Worm (Caenorhabditis elegans): Measurements from ENCODE around the gene K11C4.1.

The K11C4.1 gene

ce11 chrV:6882452-6882939, 14.3 kb upstream of the K11C4.1 start:
- TF ChIP-seq ces-1 (GFP tag; optimal IDR thresholded peaks at IDR 0.05) (peak; percentile 63), unc-120 (tag; optimal IDR thresholded peaks at IDR 0.05; ENCODE audit: poor library complexity, severe bottlenecking) (no peak)

DNA sequence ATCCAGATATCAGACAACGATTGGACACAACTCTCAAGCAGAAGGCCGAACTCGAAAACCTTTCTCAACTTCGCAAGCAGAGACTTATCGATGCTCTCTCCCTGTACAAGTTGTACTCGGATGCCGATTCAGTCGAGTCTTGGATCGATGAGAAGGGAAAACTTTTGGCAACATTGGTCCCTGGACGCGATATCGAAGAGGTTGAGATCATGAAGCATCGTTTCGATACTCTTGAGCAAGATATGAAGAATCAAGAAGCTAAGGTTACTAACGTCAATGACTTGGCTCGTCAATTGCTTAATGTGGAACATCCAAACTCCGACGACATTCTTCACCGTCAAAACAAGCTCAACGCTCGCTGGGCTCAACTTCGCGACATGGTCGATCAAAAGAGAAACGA, 11.7 kb upstream of the K11C4.1 start:
- TF ChIP-seq ham-2 (GFP tag; optimal IDR thresholded peaks at IDR 0.05) (no peak), mep-1 (tag; optimal IDR thresholded peaks at IDR 0.05) (no peak), zip-8 (tag; optimal IDR thresholded peaks at IDR 0.05) (no peak), hlh-1 (tag; optimal IDR thresholded peaks at IDR 0.05) (no peak), nhr-12 (tag; optimal IDR thresholded peaks at IDR 0.05) (no peak), flh-1 (GFP tag; optimal IDR thresholded peaks at IDR 0.05) (no peak), elt-1 (tag; optimal IDR thresholded peaks at IDR 0.05; ENCODE audit: borderline replicate concordance, insufficient read depth) (no peak), lsy-2 (tag; optimal IDR thresholded peaks at IDR 0.05) (no peak), ces-1 (GFP tag; optimal IDR thresholded peaks at IDR 0.05) (no peak), sem-2 (GFP tag; optimal IDR thresholded peaks at IDR 0.05) (no peak), mls-2 (tag; optimal IDR thresholded peaks at IDR 0.05) (no peak), mab-5 (tag; optimal IDR thresholded peaks at IDR 0.05) (no peak), snpc-4 (tag; optimal IDR thresholded peaks at IDR 0.05) (no peak), ztf-11 (tag; optimal IDR thresholded peaks at IDR 0.05) (no peak), sptf-1 (tag; optimal IDR thresholded peaks at IDR 0.05) (no peak), tbx-8 (GFP tag; optimal IDR thresholded peaks at IDR 0.05) (no peak)

DNA sequence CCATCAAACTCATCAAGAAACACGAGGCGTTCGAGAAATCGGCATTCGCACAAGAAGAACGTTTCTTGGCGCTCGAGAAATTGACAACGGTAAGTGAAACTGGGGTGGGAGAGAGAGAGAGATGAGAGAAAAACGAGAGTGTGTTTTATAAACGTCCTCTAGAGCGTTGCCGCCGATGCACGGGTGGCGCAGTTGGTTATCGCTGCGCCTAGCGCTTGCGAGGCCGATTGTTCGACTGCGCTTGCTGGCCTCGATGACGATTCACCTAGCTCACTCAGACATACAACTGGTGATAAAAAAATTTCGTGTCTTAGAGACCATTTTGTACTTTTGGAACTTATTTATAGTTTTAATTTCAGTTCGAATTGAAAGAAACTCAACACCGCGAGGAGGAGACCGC, 8.0 kb upstream of the K11C4.1 start:
- TF ChIP-seq sem-2 (GFP tag; optimal IDR thresholded peaks at IDR 0.05) (peak; percentile 68), elt-1 (tag; optimal IDR thresholded peaks at IDR 0.05; ENCODE audit: borderline replicate concordance, insufficient read depth) (no peak), unc-120 (tag; optimal IDR thresholded peaks at IDR 0.05; ENCODE audit: poor library complexity, severe bottlenecking) (peak; percentile 68), M03D4.4 (tag; optimal IDR thresholded peaks at IDR 0.05) (peak; percentile 86), bed-3 (GFP tag; optimal IDR thresholded peaks at IDR 0.05) (peak; percentile 78), blmp-1 (tag; optimal IDR thresholded peaks at IDR 0.05) (no peak), ztf-11 (tag; optimal IDR thresholded peaks at IDR 0.05) (peak; percentile 30), drap-1 (GFP tag; optimal IDR thresholded peaks at IDR 0.05) (peak; percentile 90), ceh-43 (GFP tag; optimal IDR thresholded peaks at IDR 0.05) (peak; percentile 78), elt-3 (tag; optimal IDR thresholded peaks at IDR 0.05) (no peak), mls-2 (tag; optimal IDR thresholded peaks at IDR 0.05) (peak; percentile 89), mab-5 (tag; optimal IDR thresholded peaks at IDR 0.05) (no peak), nhr-12 (tag; optimal IDR thresholded peaks at IDR 0.05) (no peak), nhr-28 (tag; optimal IDR thresholded peaks at IDR 0.05) (no peak), mep-1 (tag; optimal IDR thresholded peaks at IDR 0.05) (no peak), lsy-2 (tag; optimal IDR thresholded peaks at IDR 0.05) (peak; percentile 48), lin-32 (GFP tag; optimal IDR thresholded peaks at IDR 0.05) (peak; percentile 18), ces-1 (GFP tag; optimal IDR thresholded peaks at IDR 0.05) (no peak), ham-2 (GFP tag; optimal IDR thresholded peaks at IDR 0.05) (peak; percentile 93), nhr-237 (tag; optimal IDR thresholded peaks at IDR 0.05) (peak; percentile 37), snpc-4 (tag; optimal IDR thresholded peaks at IDR 0.05) (no peak), ceh-83 (GFP tag; optimal IDR thresholded peaks at IDR 0.05) (peak; percentile 95), pha-4 (tag; optimal IDR thresholded peaks at IDR 0.05) (peak; percentile 63), cnd-1 (tag; optimal IDR thresholded peaks at IDR 0.05) (peak; percentile 80), flh-1 (GFP tag; optimal IDR thresholded peaks at IDR 0.05) (peak; percentile 58), ceh-39 (tag; optimal IDR thresholded peaks at IDR 0.05) (no peak), nhr-2 (tag; optimal IDR thresholded peaks at IDR 0.05) (no peak), unc-62 (GFP tag; optimal IDR thresholded peaks at IDR 0.05) (peak; percentile 12), lin-13 (tag; optimal IDR thresholded peaks at IDR 0.05) (no peak), hlh-1 (tag; optimal IDR thresholded peaks at IDR 0.05) (no peak), unc-39 (tag; optimal IDR thresholded peaks at IDR 0.05) (no peak), zip-8 (tag; optimal IDR thresholded peaks at IDR 0.05) (no peak), sptf-1 (tag; optimal IDR thresholded peaks at IDR 0.05) (peak; percentile 94), tbx-8 (GFP tag; optimal IDR thresholded peaks at IDR 0.05) (peak; percentile 31), nhr-76 (tag; optimal IDR thresholded peaks at IDR 0.05) (no peak)

DNA sequence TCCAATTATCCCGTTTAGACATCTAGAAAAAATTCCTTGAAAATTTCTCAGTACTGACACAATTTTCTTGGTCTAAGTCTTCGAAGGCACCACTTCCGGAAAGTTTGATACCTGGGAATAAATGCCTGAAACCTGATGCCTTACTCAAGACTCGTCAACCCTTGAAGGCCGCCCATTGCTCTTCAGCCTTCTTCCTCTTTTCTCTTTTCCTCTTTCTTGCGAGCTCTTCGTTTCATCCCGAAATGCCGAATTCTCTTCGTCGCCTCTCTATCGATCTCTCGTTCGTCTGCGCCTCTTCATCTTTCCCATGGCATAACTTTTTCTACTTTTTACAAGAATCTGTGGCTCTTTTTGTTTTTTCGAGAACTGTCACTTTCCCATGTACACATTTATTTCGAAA, 3.1 kb upstream of the K11C4.1 start:
- TF ChIP-seq lin-32 (GFP tag; optimal IDR thresholded peaks at IDR 0.05) (no peak), ceh-43 (GFP tag; optimal IDR thresholded peaks at IDR 0.05) (no peak), nhr-76 (tag; optimal IDR thresholded peaks at IDR 0.05) (no peak), snpc-4 (tag; optimal IDR thresholded peaks at IDR 0.05) (no peak), lsy-2 (tag; optimal IDR thresholded peaks at IDR 0.05) (no peak), bed-3 (GFP tag; optimal IDR thresholded peaks at IDR 0.05) (no peak), drap-1 (GFP tag; optimal IDR thresholded peaks at IDR 0.05) (no peak), blmp-1 (tag; optimal IDR thresholded peaks at IDR 0.05) (no peak), ces-1 (GFP tag; optimal IDR thresholded peaks at IDR 0.05) (peak; percentile 23), elt-3 (tag; optimal IDR thresholded peaks at IDR 0.05) (no peak), nhr-28 (tag; optimal IDR thresholded peaks at IDR 0.05) (no peak), unc-120 (tag; optimal IDR thresholded peaks at IDR 0.05; ENCODE audit: poor library complexity, severe bottlenecking) (peak; percentile 74), nhr-12 (tag; optimal IDR thresholded peaks at IDR 0.05) (no peak), hlh-1 (tag; optimal IDR thresholded peaks at IDR 0.05) (no peak), ham-2 (GFP tag; optimal IDR thresholded peaks at IDR 0.05) (no peak), unc-39 (tag; optimal IDR thresholded peaks at IDR 0.05) (no peak)

All from whole organism, mixed stage, embryonic.